Fruit fly (Drosophila melanogaster): ENCODE data around the gene Ugt305A1.

dm6 chr3L:4072717-4073116 is 13.1 kb downstream of the Ugt305A1 start:
- no peak for TF ChIP-seq Pif1B (GFP tag; optimal IDR thresholded peaks at IDR 0.05)
- no peak for TF ChIP-seq gl (tag; optimal IDR thresholded peaks at IDR 0.05)
- no peak for TF ChIP-seq EcR (GFP tag; optimal IDR thresholded peaks at IDR 0.05)
- no peak for TF ChIP-seq rn (GFP tag; IDR thresholded peaks at IDR 0.05)
- TF ChIP-seq D1 (tag; optimal IDR thresholded peaks at IDR 0.05) = no peak
- no peak for TF ChIP-seq Ets98B (GFP tag; IDR thresholded peaks at IDR 0.05)
- no peak for TF ChIP-seq Snoo (tag; optimal IDR thresholded peaks at IDR 0.05)
- TF ChIP-seq CG17806 (tag; optimal IDR thresholded peaks at IDR 0.05) = no peak
- no peak for TF ChIP-seq CG13204 (GFP tag; optimal IDR thresholded peaks at IDR 0.05)
- TF ChIP-seq Pif1A (GFP tag; optimal IDR thresholded peaks at IDR 0.05) = no peak
- no peak for TF ChIP-seq CG10348 (GFP tag; IDR thresholded peaks at IDR 0.05)
- TF ChIP-seq CG32121 (GFP tag; IDR thresholded peaks at IDR 0.05) = no peak

All from whole organism, pupa.